Worm (Caenorhabditis elegans): ENCODE data around the gene T07D4.5.

Gene T07D4.5

ce11 chrII:8844465-8845126 lies 39.5 kb downstream of the T07D4.5 start, which contains the start of gene F46C5.6:
Gene F46C5.6, minus strand, starts transcription at chrII:8844515.
- TF ChIP-seq B0261.1 (tag; optimal IDR thresholded peaks at IDR 0.05) (no peak), K11D2.4 (GFP tag; IDR thresholded peaks at IDR 0.05) (no peak), F52B5.7 (tag; optimal IDR thresholded peaks at IDR 0.05) (no peak), nhr-27 (tag; optimal IDR thresholded peaks at IDR 0.05) (no peak), dox-1 (GFP tag; IDR thresholded peaks at IDR 0.05) (no peak), ztf-6 (GFP tag; IDR thresholded peaks at IDR 0.05) (no peak), nfya-2 (GFP tag; IDR thresholded peaks at IDR 0.05) (no peak), repo-1 (tag; optimal IDR thresholded peaks at IDR 0.05) (no peak), Y56A3A.18 (GFP tag; IDR thresholded peaks at IDR 0.05) (no peak), lir-1 (GFP tag; conservative IDR thresholded peaks at IDR 0.05) (no peak), akir-1 (GFP tag; optimal IDR thresholded peaks at IDR 0.05) (no peak), bed-2 (GFP tag; IDR thresholded peaks at IDR 0.05) (no peak), nhr-179 (tag; optimal IDR thresholded peaks at IDR 0.05) (no peak), unc-62 (GFP tag; optimal IDR thresholded peaks at IDR 0.05) (no peak), F10E7.11 (tag; optimal IDR thresholded peaks at IDR 0.05) (no peak), F39B2.1 (GFP tag; IDR thresholded peaks at IDR 0.05) (no peak), sdz-38 (tag; optimal IDR thresholded peaks at IDR 0.05) (no peak), madf-3 (GFP tag; IDR thresholded peaks at IDR 0.05) (no peak), D2030.7 (GFP tag; IDR thresholded peaks at IDR 0.05) (no peak), gei-17 (GFP tag; optimal IDR thresholded peaks at IDR 0.05) (no peak)

- no peak for TF ChIP-seq B0336.3 (GFP tag; IDR thresholded peaks at IDR 0.05)
Observed at ce11 chrII:8839025-8839424, 45.1 kb downstream of the T07D4.5 start, which contains the start of gene F46C5.7. Gene F46C5.7, plus strand, starts transcription at chrII:8839325.

DNA sequence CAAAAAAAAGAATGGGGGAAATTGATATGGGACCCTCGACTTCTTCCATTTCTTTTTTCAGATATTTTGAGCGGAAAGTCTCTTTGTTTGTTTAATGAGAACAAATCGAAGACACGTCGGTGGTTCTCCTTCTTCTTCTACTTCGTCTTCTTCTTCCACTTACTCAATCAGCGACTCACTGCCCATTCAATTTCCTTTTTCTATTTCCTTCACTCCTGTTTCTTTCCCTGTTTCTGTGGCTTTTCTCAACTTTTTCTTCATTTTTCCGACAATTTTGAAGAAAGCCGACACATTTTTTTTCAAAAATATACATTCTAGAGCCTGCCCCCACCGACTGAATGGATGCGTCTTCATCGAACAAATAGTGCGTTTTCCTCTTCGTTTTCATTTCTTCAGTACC lies 48.3 kb downstream of the T07D4.5 start, which contains the start of gene F46C5.4:
F46C5.4 (plus strand) TSS at position 222 of the 400 bp plus-strand sequence.
- TF ChIP-seq ets-4 (GFP tag; optimal IDR thresholded peaks at IDR 0.05): no peak
- TF ChIP-seq nhr-120 (GFP tag; IDR thresholded peaks at IDR 0.05): no peak
- TF ChIP-seq Y67H2A.10 (GFP tag; conservative IDR thresholded peaks at IDR 0.05): no peak
- TF ChIP-seq hlh-26 (GFP tag; conservative IDR thresholded peaks at IDR 0.05): no peak
- TF ChIP-seq ztf-28 (GFP tag; IDR thresholded peaks at IDR 0.05): no peak
- no peak for TF ChIP-seq lin-54 (GFP tag; optimal IDR thresholded peaks at IDR 0.05)
- no peak for TF ChIP-seq ztf-6 (GFP tag; IDR thresholded peaks at IDR 0.05)
- TF ChIP-seq hmg-1.2 (GFP tag; IDR thresholded peaks at IDR 0.05): no peak
- TF ChIP-seq sptf-2 (GFP tag; optimal IDR thresholded peaks at IDR 0.05): no peak
- TF ChIP-seq snpc-4 (GFP tag; optimal IDR thresholded peaks at IDR 0.05): no peak
- TF ChIP-seq snpc-4 (tag; optimal IDR thresholded peaks at IDR 0.05): no peak
- TF ChIP-seq ceh-100 (GFP tag; IDR thresholded peaks at IDR 0.05): no peak
- no peak for TF ChIP-seq die-1 (tag; optimal IDR thresholded peaks at IDR 0.05)
- TF ChIP-seq ztf-22 (GFP tag; optimal IDR thresholded peaks at IDR 0.05): no peak
- TF ChIP-seq Y95B8A.8 (GFP tag; IDR thresholded peaks at IDR 0.05): no peak
- no peak for TF ChIP-seq F37B4.10 (GFP tag; IDR thresholded peaks at IDR 0.05)
- TF ChIP-seq atf-7 (tag; optimal IDR thresholded peaks at IDR 0.05): no peak
- TF ChIP-seq Y53G8AR.9 (GFP tag; conservative IDR thresholded peaks at IDR 0.05): no peak

Measured in whole organism, young adult.